Worm (Caenorhabditis elegans) whole organism, L4 larva: ENCODE results near the gene smvt-1.

Experiments
- lsy-2 ChIP-seq, 2 experiments: fragments of 150-350 bp in 1 of 2; sonication (generic microtip) in 1 of 2; optimal IDR thresholded peaks; 2 replicates each; lab custom pipeline; 2014 to 2017; ENCODE audit warnings: missing biosample characterization in 2 of 2, missing genetic modification characterization in 2 of 2
- mdl-1 ChIP-seq, 2 experiments: fragments of 150-350 bp in 1 of 2; sonication (generic microtip) in 1 of 2; optimal IDR thresholded peaks; 2 replicates each; lab custom pipeline; 2014 to 2017; ENCODE audit warnings: missing biosample characterization in 2 of 2, missing genetic modification characterization in 2 of 2
- unc-130 ChIP-seq: sonication (generic microtip); optimal IDR thresholded peaks from 2 replicates; lab custom pipeline; 2016; ENCODE audit warnings: missing genetic modification reagents, missing genetic modification characterization, missing compliant biosample characterization

- TF ChIP-seq unc-130 (GFP tag; lab: Kevin White, UChicago) = no peak
- no peak for TF ChIP-seq mdl-1 (tag; optimal IDR thresholded peaks at IDR 0.05; lab: Kevin White, UChicago)
- TF ChIP-seq lsy-2 (tag; optimal IDR thresholded peaks at IDR 0.05; lab: Kevin White, UChicago) = no peak
Measured at ce11 chrX:2497816-2498215, 51.0 kb downstream of the smvt-1 start.
